Worm (Caenorhabditis elegans): Measurements from ENCODE around the gene Y48G9A.9.

DNA sequence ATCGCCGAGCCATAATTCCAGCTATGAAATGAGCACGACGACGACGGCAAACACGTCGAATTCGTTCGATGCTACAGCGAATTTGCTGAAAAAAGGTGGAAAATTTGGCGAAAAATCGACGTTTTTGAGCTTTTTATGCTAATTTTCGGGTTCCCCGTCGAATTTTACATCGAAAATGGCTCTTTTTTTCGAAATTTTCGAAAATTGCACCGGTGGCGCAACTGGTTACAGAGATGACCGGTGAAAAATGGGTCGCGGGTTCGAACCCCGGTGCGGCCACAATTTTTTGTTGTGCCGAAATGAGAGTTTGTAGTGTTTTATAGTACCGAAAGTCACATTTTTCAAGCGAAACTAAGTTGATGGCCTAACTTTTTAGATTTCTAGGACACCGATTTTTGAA is 45.0 kb downstream of the Y48G9A.9 start:
- TF ChIP-seq dao-5 (tag; optimal IDR thresholded peaks at IDR 0.05) (no peak), him-1 (tag; optimal IDR thresholded peaks at IDR 0.05) (no peak)
